Fruit fly (Drosophila melanogaster): ENCODE results near the gene Usp32.
A peak's percentile ranks its signal among the peaks of the same experiment; 100 is the strongest.

The Usp32 gene

DNA sequence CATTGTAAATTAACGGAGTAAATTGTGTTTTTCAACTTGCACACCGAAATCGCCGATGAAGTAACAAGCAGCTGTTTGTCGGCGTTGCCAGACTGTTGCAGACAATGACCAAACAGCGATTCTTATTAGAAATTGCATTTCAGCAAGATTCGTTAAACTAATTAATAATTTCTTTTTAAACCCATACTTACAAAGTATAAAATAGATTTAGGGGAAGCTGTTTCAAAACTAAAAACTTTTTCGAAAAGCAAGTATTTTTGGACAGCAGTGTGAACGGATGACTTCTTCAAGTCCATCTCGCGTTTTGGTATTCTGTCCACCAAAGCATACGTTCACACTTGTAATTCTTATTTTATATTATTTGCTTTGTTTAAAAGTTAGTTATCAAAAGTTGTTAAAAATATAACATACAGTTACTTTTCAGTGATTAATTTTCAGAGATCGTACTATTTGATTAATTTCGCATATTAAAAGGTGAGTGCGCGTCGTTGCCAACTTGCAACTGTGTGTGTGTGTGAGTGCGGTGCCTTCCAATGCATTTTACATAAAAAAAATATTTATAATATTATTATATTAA is 57.6 kb downstream of the Usp32 start, which contains the start of the genes CG8004 and RhoGDI (continued):
- TF ChIP-seq CG11504 (tag; optimal IDR thresholded peaks at IDR 0.05) (peak; percentile 67), gcm2 (GFP tag; optimal IDR thresholded peaks at IDR 0.05) (peak; percentile 65), exex (tag; optimal IDR thresholded peaks at IDR 0.05) (no peak), HLH3B (GFP tag; IDR thresholded peaks at IDR 0.05) (no peak), CG1832 (GFP tag; optimal IDR thresholded peaks at IDR 0.05) (no peak), toy (GFP tag; IDR thresholded peaks at IDR 0.05) (no peak), Hr3 (GFP tag; optimal IDR thresholded peaks at IDR 0.05) (peak; percentile 70), CG18619 (GFP tag; optimal IDR thresholded peaks at IDR 0.05) (peak; percentile 27), CG30431 (GFP tag; optimal IDR thresholded peaks at IDR 0.05) (no peak), Hr51 (GFP tag; optimal IDR thresholded peaks at IDR 0.05) (peak; percentile 57 to 70), sisA (GFP tag; IDR thresholded peaks at IDR 0.05) (no peak; the same call in none of the 2 replicates), slbo (GFP tag; IDR thresholded peaks at IDR 0.05) (peak; percentile 77), rib (GFP tag; IDR thresholded peaks at IDR 0.05) (0 out of 2 replicates have a peak, but pooled peaks have one; percentile 33), Hand (GFP tag; optimal IDR thresholded peaks at IDR 0.05) (no peak), org-1 (GFP tag; optimal IDR thresholded peaks at IDR 0.05) (no peak), crol (GFP tag; IDR thresholded peaks at IDR 0.05) (no peak), CkIIα-i1 (GFP tag; IDR thresholded peaks at IDR 0.05) (no peak), NFAT (GFP tag; IDR thresholded peaks at IDR 0.05) (peak; percentile 35; the same call in 1 of the 2 replicates), sens (GFP tag) (peak; percentile 95), en (GFP tag; optimal IDR thresholded peaks at IDR 0.05) (no peak), Poxn (GFP tag; IDR thresholded peaks at IDR 0.05) (no peak), Dip2 (GFP tag; IDR thresholded peaks at IDR 0.05) (no peak), Fer1 (GFP tag; optimal IDR thresholded peaks at IDR 0.05) (no peak), CG9437 (GFP tag; optimal IDR thresholded peaks at IDR 0.05) (peak; percentile 13), hkb (optimal IDR thresholded peaks at IDR 0.05) (no peak), hkb (GFP tag; IDR thresholded peaks at IDR 0.05) (peak; percentile 49; the same call in 1 of the 2 replicates), CG8765 (GFP tag; IDR thresholded peaks at IDR 0.05) (no peak), NC2β (GFP tag; optimal IDR thresholded peaks at IDR 0.05) (peak; percentile 67), gem (tag; optimal IDR thresholded peaks at IDR 0.05) (peak; percentile 81), HLHmδ (GFP tag; optimal IDR thresholded peaks at IDR 0.05) (no peak), fd96Cb (tag; optimal IDR thresholded peaks at IDR 0.05) (peak; percentile 53), CG17912 (GFP tag; optimal IDR thresholded peaks at IDR 0.05) (no peak), insv (GFP tag; optimal IDR thresholded peaks at IDR 0.05) (peak; percentile 75 to 95), bowl (GFP tag; IDR thresholded peaks at IDR 0.05) (no peak), CG8388 (GFP tag; optimal IDR thresholded peaks at IDR 0.05) (peak; percentile 63), CG8359 (GFP tag; optimal IDR thresholded peaks at IDR 0.05; ENCODE audit: borderline replicate concordance) (peak; percentile 10), CG12659 (GFP tag; optimal IDR thresholded peaks at IDR 0.05) (peak; percentile 77), CG3847 (GFP tag; IDR thresholded peaks at IDR 0.05) (peak; percentile 80), Med (GFP tag) (peak; percentile 96), CG13296 (GFP tag; optimal IDR thresholded peaks at IDR 0.05) (peak; percentile 2), Ets65A (GFP tag) (peak; percentile 91), Chrac-16 (GFP tag; optimal IDR thresholded peaks at IDR 0.05) (peak; percentile 66), CG9215 (GFP tag; IDR thresholded peaks at IDR 0.05) (peak; percentile 47), CG18476 (GFP tag; optimal IDR thresholded peaks at IDR 0.05) (peak; percentile 74), Asciz (GFP tag; optimal IDR thresholded peaks at IDR 0.05) (no peak), onecut (GFP tag; IDR thresholded peaks at IDR 0.05) (no peak), Sry-β (GFP tag; optimal IDR thresholded peaks at IDR 0.05) (no peak), cas (GFP tag; IDR thresholded peaks at IDR 0.05) (no peak), pzg (GFP tag; optimal IDR thresholded peaks at IDR 0.05) (peak; percentile 84), usp (GFP tag; optimal IDR thresholded peaks at IDR 0.05) (no peak), Kr (GFP tag; optimal IDR thresholded peaks at IDR 0.05) (no peak)

Measured in whole organism, embryonic.